Fruit fly (Drosophila melanogaster) whole organism: Measurements from ENCODE around the gene CG7530.
A peak's percentile ranks its signal among the peaks of the same experiment; 100 is the strongest.

Source experiments
- CG8478 ChIP-seq: fragments of >200 bp; optimal IDR thresholded peaks from 2 replicates; lab custom pipeline; 2018; ENCODE audit warnings: inconsistent platforms
- Dll ChIP-seq: fragments of >200 bp; optimal IDR thresholded peaks from 2 replicates; lab custom pipeline; 2017
- pan ChIP-seq: fragments of >200 bp; optimal IDR thresholded peaks from 2 replicates; lab custom pipeline; 2017
- usp ChIP-seq: fragments of >200 bp; optimal IDR thresholded peaks from 2 replicates; lab custom pipeline; 2017; ENCODE audit warnings: missing biosample characterization, missing genetic modification characterization, mixed read lengths

dm6 chr3R:14723671-14724500 lies 7.4 kb downstream of the CG7530 start, which contains the start of gene kibra:
- TF ChIP-seq pan (lab: Kevin White, UChicago) = no peak
- TF ChIP-seq Dll (lab: Kevin White, UChicago) = peak; percentile 86
- TF ChIP-seq CG8478 (lab: Kevin White, UChicago) = no peak
- TF ChIP-seq usp (GFP tag; lab: Kevin White, UChicago) = no peak
